Worm (Caenorhabditis elegans): ENCODE data around the gene fkh-5.

fkh-5 gene

ce11 chrIII:4826606-4827005, 17.9 kb upstream of the fkh-5 start, which contains the start of gene F26A1.3:
Gene F26A1.3 (plus strand): TSS chrIII:4826906.
- TF ChIP-seq Y53G8AR.9 (GFP tag; conservative IDR thresholded peaks at IDR 0.05) (no peak), cebp-2 (GFP tag; IDR thresholded peaks at IDR 0.05) (no peak), F33H1.4 (GFP tag; IDR thresholded peaks at IDR 0.05) (no peak), ztf-22 (GFP tag; optimal IDR thresholded peaks at IDR 0.05) (no peak), ztf-18 (tag; optimal IDR thresholded peaks at IDR 0.05) (no peak), nhr-80 (tag; optimal IDR thresholded peaks at IDR 0.05) (no peak), lsl-1 (GFP tag; optimal IDR thresholded peaks at IDR 0.05) (no peak)

- TF ChIP-seq bed-2 (GFP tag; IDR thresholded peaks at IDR 0.05) (no peak), F22D6.2 (tag; optimal IDR thresholded peaks at IDR 0.05) (no peak), F49E8.2 (tag; optimal IDR thresholded peaks at IDR 0.05; ENCODE audit: insufficient read depth) (no peak), K12H6.12 (tag; optimal IDR thresholded peaks at IDR 0.05) (no peak), rec-8 (tag; optimal IDR thresholded peaks at IDR 0.05) (no peak), egl-18 (GFP tag; IDR thresholded peaks at IDR 0.05) (no peak), ceh-100 (GFP tag; IDR thresholded peaks at IDR 0.05) (no peak), lin-54 (GFP tag; optimal IDR thresholded peaks at IDR 0.05) (no peak), F23B12.7 (tag; optimal IDR thresholded peaks at IDR 0.05; ENCODE audit: insufficient read depth) (no peak), nhr-120 (GFP tag; IDR thresholded peaks at IDR 0.05) (no peak), attf-6 (GFP tag; IDR thresholded peaks at IDR 0.05) (no peak), die-1 (tag; optimal IDR thresholded peaks at IDR 0.05) (no peak), B0035.1 (tag; optimal IDR thresholded peaks at IDR 0.05) (no peak), F10E7.11 (tag; optimal IDR thresholded peaks at IDR 0.05) (no peak), tlf-1 (GFP tag; optimal IDR thresholded peaks at IDR 0.05) (no peak), efl-1 (GFP tag; optimal IDR thresholded peaks at IDR 0.05) (no peak), atf-7 (tag; optimal IDR thresholded peaks at IDR 0.05) (no peak), rcor-1 (GFP tag; IDR thresholded peaks at IDR 0.05) (no peak), C17E4.6 (GFP tag; IDR thresholded peaks at IDR 0.05) (no peak)
Measured at ce11 chrIII:4829440-4829839, 15.0 kb upstream of the fkh-5 start, which contains the start of gene F26A1.9. Gene F26A1.9 (minus strand): TSS chrIII:4829540.

- TF ChIP-seq rpc-1 (optimal IDR thresholded peaks at IDR 0.05) (no peak), rpc-1 (tag; optimal IDR thresholded peaks at IDR 0.05) (no peak), ztf-18 (tag; optimal IDR thresholded peaks at IDR 0.05) (no peak), ekl-4 (GFP tag; IDR thresholded peaks at IDR 0.05) (no peak), egl-44 (GFP tag; IDR thresholded peaks at IDR 0.05) (no peak), nhr-90 (tag; optimal IDR thresholded peaks at IDR 0.05) (no peak), ztf-26 (tag; optimal IDR thresholded peaks at IDR 0.05) (no peak), F49E8.2 (tag; optimal IDR thresholded peaks at IDR 0.05; ENCODE audit: insufficient read depth) (no peak), chd-7 (tag; optimal IDR thresholded peaks at IDR 0.05) (no peak), hmg-1.2 (GFP tag; IDR thresholded peaks at IDR 0.05) (no peak), C17E4.6 (GFP tag; IDR thresholded peaks at IDR 0.05) (no peak), efl-1 (GFP tag; optimal IDR thresholded peaks at IDR 0.05) (no peak), lin-35 (GFP tag; optimal IDR thresholded peaks at IDR 0.05) (no peak), F23B12.7 (tag; optimal IDR thresholded peaks at IDR 0.05; ENCODE audit: insufficient read depth) (no peak)
Measured at ce11 chrIII:4830207-4830606, 14.3 kb upstream of the fkh-5 start, which contains the start of gene nspd-9. Gene nspd-9 (minus strand): TSS chrIII:4830307.

ce11 chrIII:4837429-4837828, 7.0 kb upstream of the fkh-5 start, which contains the start of the genes acbp-7 and F26A1.19:
Gene acbp-7 (plus strand): TSS chrIII:4837729.
Gene F26A1.19 (plus strand): TSS chrIII:4837731.
- TF ChIP-seq dpff-1 (tag; optimal IDR thresholded peaks at IDR 0.05) = no peak
- TF ChIP-seq aptf-3 (GFP tag; IDR thresholded peaks at IDR 0.05) = no peak
- no peak for TF ChIP-seq F39B2.1 (GFP tag; IDR thresholded peaks at IDR 0.05)
- no peak for TF ChIP-seq nhr-179 (tag; optimal IDR thresholded peaks at IDR 0.05)
- no peak for TF ChIP-seq T07F8.4 (tag; optimal IDR thresholded peaks at IDR 0.05)
- TF ChIP-seq sea-2 (GFP tag; IDR thresholded peaks at IDR 0.05) = no peak

All from whole organism, young adult.